Worm (Caenorhabditis elegans) whole organism, early embryonic: Measurements from ENCODE around the gene bath-42.

Source experiments
- F13C5.2 ChIP-seq: sonication (generic microtip); optimal IDR thresholded peaks from 2 replicates; lab custom pipeline; 2017; ENCODE audit warnings: mild to moderate bottlenecking, missing genetic modification characterization, inconsistent platforms, missing compliant biosample characterization
- aly-1 ChIP-seq: sonication (generic microtip); optimal IDR thresholded peaks from 2 replicates; lab custom pipeline; 2016; ENCODE audit warnings: missing genetic modification characterization, missing compliant biosample characterization
- ama-1 ChIP-seq: fragments of 150-350 bp; optimal IDR thresholded peaks from 2 replicates; lab custom pipeline; 2014
- ceh-36 ChIP-seq: sonication (generic microtip); optimal IDR thresholded peaks from 2 replicates; lab custom pipeline; 2016; ENCODE audit warnings: missing genetic modification characterization, inconsistent platforms, missing compliant biosample characterization
- ets-7 ChIP-seq: sonication (generic microtip); optimal IDR thresholded peaks from 2 replicates; lab custom pipeline; 2016; ENCODE audit warnings: missing genotype, missing genetic modification characterization, missing compliant biosample characterization
- hmg-4 ChIP-seq: fragments of 200-800 bp; sonication (Bioruptor generic); optimal IDR thresholded peaks from 2 replicates; lab custom pipeline; 2018; ENCODE audit warnings: mild to moderate bottlenecking, missing genetic modification characterization, missing compliant biosample characterization
- tbx-37 ChIP-seq: fragments of 200-800 bp; sonication (Bioruptor generic); conservative IDR thresholded peaks from 2 replicates; pipeline ENCODE4 v1.3.6; 2022; ENCODE audit warnings: missing genetic modification reagents, missing genetic modification characterization, missing compliant biosample characterization

DNA sequence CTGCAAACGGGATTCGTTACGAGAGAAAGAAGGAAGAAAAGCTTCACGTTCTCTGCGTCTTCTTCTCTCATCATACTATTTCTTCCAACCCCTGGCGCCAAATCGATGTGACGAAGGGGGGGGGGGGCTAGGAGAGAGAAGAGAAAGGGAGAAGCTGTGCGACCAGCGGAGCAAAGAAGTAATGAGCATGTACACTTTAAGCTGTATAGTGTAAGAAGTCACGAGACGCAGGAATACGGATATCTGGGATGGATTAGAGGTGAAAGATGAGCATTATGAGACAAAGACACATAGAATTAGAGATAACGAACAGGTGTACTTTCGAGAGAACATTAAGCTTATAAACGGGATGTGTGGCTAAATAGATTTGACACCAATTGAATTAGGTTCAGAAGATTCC is 38.6 kb upstream of the bath-42 start:
- no peak for TF ChIP-seq hmg-4 (GFP tag; lab: Kevin White, UChicago)
- TF ChIP-seq ama-1 (lab: Kevin White, UChicago), result no peak
- no peak for TF ChIP-seq ets-7
- no peak for TF ChIP-seq F13C5.2 (tag; lab: Kevin White, UChicago)
- TF ChIP-seq ceh-36 (tag; lab: Kevin White, UChicago), result peak; percentile 0
- TF ChIP-seq aly-1 (tag; lab: Kevin White, UChicago), result no peak
- no peak for TF ChIP-seq tbx-37
